Worm (Caenorhabditis elegans) whole organism, late embryonic: ENCODE measurements around the gene sra-26.

ENCODE experiments used
- ceh-45 ChIP-seq: fragments of 200-800 bp; sonication (Bioruptor generic); IDR thresholded peaks from 2 replicates; pipeline ENCODE4 v1.3.6; 2022; ENCODE audit warnings: missing genetic modification reagents, missing genetic modification characterization, missing compliant biosample characterization
- fax-1 ChIP-seq: sonication (generic microtip); optimal IDR thresholded peaks from 2 replicates; lab custom pipeline; 2016; ENCODE audit warnings: missing genotype, missing genetic modification characterization, missing compliant biosample characterization
- hlh-30 ChIP-seq: sonication (generic microtip); optimal IDR thresholded peaks from 2 replicates; lab custom pipeline; 2017; ENCODE audit warnings: antibody characterized with exemption, missing genetic modification characterization, missing compliant biosample characterization; ENCODE audit not compliant: insufficient read depth
- pag-3 ChIP-seq: sonication (generic microtip); optimal IDR thresholded peaks from 2 replicates; lab custom pipeline; 2016; ENCODE audit warnings: missing compliant biosample characterization, missing genetic modification characterization, borderline replicate concordance
- pax-1 ChIP-seq: fragments of 150-350 bp; optimal IDR thresholded peaks from 2 replicates; lab custom pipeline; 2014; ENCODE audit warnings: missing biosample characterization, missing genetic modification characterization
- tbx-2 ChIP-seq: sonication (generic microtip); optimal IDR thresholded peaks from 2 replicates; lab custom pipeline; 2016; ENCODE audit warnings: missing genetic modification characterization, missing compliant biosample characterization

DNA sequence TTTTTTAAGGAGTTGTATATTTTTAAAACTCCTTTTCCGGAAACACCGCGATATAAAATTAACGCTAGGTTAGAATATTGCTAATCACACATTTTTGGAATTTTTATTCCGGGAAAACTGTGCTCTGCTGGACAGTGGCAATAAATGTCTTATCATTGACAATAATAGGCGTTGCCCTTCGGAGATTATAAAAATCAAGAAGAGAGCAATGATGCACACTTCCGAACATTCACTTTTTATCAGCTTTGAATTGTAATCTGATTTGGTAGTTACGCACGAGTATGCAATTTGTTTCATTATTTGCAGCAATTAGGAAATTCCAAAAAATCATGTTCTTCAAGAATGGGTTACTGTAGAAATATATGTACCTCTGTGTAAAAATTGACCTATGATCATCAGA is 35.5 kb downstream of the sra-26 start:
- TF ChIP-seq pag-3: no peak
- no peak for TF ChIP-seq ceh-45 (GFP tag; lab: Robert Waterston, UW)
- TF ChIP-seq fax-1 (tag; lab: Kevin White, UChicago): no peak
- no peak for TF ChIP-seq hlh-30 (tag; lab: Kevin White, UChicago)
- TF ChIP-seq pax-1 (tag; lab: Kevin White, UChicago): no peak
- no peak for TF ChIP-seq tbx-2
